Worm (Caenorhabditis elegans): ENCODE measurements around the gene lst-6.

lst-6 gene

ce11 chrII:7031137-7031697, 8.9 kb upstream of the lst-6 start:
- TF ChIP-seq T22C8.4 (GFP tag; IDR thresholded peaks at IDR 0.05), result no peak
- no peak for TF ChIP-seq ref-1 (GFP tag; conservative IDR thresholded peaks at IDR 0.05)
- TF ChIP-seq ztf-29 (GFP tag; IDR thresholded peaks at IDR 0.05), result no peak
- no peak for TF ChIP-seq klf-2 (GFP tag; conservative IDR thresholded peaks at IDR 0.05)
- TF ChIP-seq ztf-23 (GFP tag; IDR thresholded peaks at IDR 0.05), result no peak
- TF ChIP-seq med-1 (GFP tag; optimal IDR thresholded peaks at IDR 0.05; ENCODE audit: insufficient read depth), result no peak
- TF ChIP-seq cog-1 (tag; optimal IDR thresholded peaks at IDR 0.05), result no peak
- TF ChIP-seq flt-1 (GFP tag; IDR thresholded peaks at IDR 0.05), result no peak
- no peak for TF ChIP-seq tab-1 (GFP tag; IDR thresholded peaks at IDR 0.05)

ce11 chrII:7029524-7029923, 7.2 kb upstream of the lst-6 start:
- TF ChIP-seq T22C8.4 (GFP tag; IDR thresholded peaks at IDR 0.05), result no peak
- no peak for TF ChIP-seq cog-1 (tag; optimal IDR thresholded peaks at IDR 0.05)
- TF ChIP-seq med-1 (GFP tag; optimal IDR thresholded peaks at IDR 0.05; ENCODE audit: insufficient read depth), result no peak

- no peak for TF ChIP-seq med-1 (GFP tag; optimal IDR thresholded peaks at IDR 0.05; ENCODE audit: insufficient read depth)
- peak; percentile 4 for TF ChIP-seq cog-1 (tag; optimal IDR thresholded peaks at IDR 0.05)
These were observed 2.9 kb upstream of the lst-6 start, which contains the start of gene znf-598 for ce11 chrII:7024897-7025852. Gene znf-598, plus strand, starts transcription at chrII:7025802.

- TF ChIP-seq med-1 (GFP tag; optimal IDR thresholded peaks at IDR 0.05; ENCODE audit: insufficient read depth), result no peak
- no peak for TF ChIP-seq cog-1 (tag; optimal IDR thresholded peaks at IDR 0.05)
- TF ChIP-seq ztf-23 (GFP tag; IDR thresholded peaks at IDR 0.05), result no peak
- TF ChIP-seq tab-1 (GFP tag; IDR thresholded peaks at IDR 0.05), result no peak
- TF ChIP-seq flt-1 (GFP tag; IDR thresholded peaks at IDR 0.05), result no peak
- no peak for TF ChIP-seq ztf-29 (GFP tag; IDR thresholded peaks at IDR 0.05)
- TF ChIP-seq ref-1 (GFP tag; conservative IDR thresholded peaks at IDR 0.05), result no peak
These were observed 9.7 kb downstream of the lst-6 start, which contains the start of gene sqv-7 for ce11 chrII:7012592-7012991. Gene sqv-7, minus strand, starts transcription at chrII:7012692.

- TF ChIP-seq med-1 (GFP tag; optimal IDR thresholded peaks at IDR 0.05; ENCODE audit: insufficient read depth), result no peak
- peak; percentile 58; the same call in 1 of the 2 replicates for TF ChIP-seq klf-2 (GFP tag; conservative IDR thresholded peaks at IDR 0.05)
- TF ChIP-seq ztf-23 (GFP tag; IDR thresholded peaks at IDR 0.05), result peak; percentile 71; the same call in 1 of the 2 replicates
- peak; percentile 71; the same call in 1 of the 2 replicates for TF ChIP-seq flt-1 (GFP tag; IDR thresholded peaks at IDR 0.05)
- no peak for TF ChIP-seq ref-1 (GFP tag; conservative IDR thresholded peaks at IDR 0.05)
- TF ChIP-seq ztf-29 (GFP tag; IDR thresholded peaks at IDR 0.05), result no peak
These were observed 19.4 kb downstream of the lst-6 start for ce11 chrII:7002956-7003357.

- TF ChIP-seq ztf-23 (GFP tag; IDR thresholded peaks at IDR 0.05), result peak; percentile 89
- peak; percentile 98 for TF ChIP-seq flt-1 (GFP tag; IDR thresholded peaks at IDR 0.05)
- TF ChIP-seq med-1 (GFP tag; optimal IDR thresholded peaks at IDR 0.05; ENCODE audit: insufficient read depth), result peak; percentile 7
- peak; percentile 85 for TF ChIP-seq klf-2 (GFP tag; conservative IDR thresholded peaks at IDR 0.05)
- peak; percentile 93 for TF ChIP-seq ztf-29 (GFP tag; IDR thresholded peaks at IDR 0.05)
- TF ChIP-seq T22C8.4 (GFP tag; IDR thresholded peaks at IDR 0.05), result peak; percentile 88
- TF ChIP-seq tab-1 (GFP tag; IDR thresholded peaks at IDR 0.05), result peak; percentile 95
- peak; percentile 38 for TF ChIP-seq cog-1 (tag; optimal IDR thresholded peaks at IDR 0.05)
- peak; percentile 92 for TF ChIP-seq ref-1 (GFP tag; conservative IDR thresholded peaks at IDR 0.05)
These were observed 20.9 kb downstream of the lst-6 start for ce11 chrII:7001405-7001804.

- TF ChIP-seq ztf-23 (GFP tag; IDR thresholded peaks at IDR 0.05) (no peak), ref-1 (GFP tag; conservative IDR thresholded peaks at IDR 0.05) (no peak), ztf-29 (GFP tag; IDR thresholded peaks at IDR 0.05) (no peak), cog-1 (tag; optimal IDR thresholded peaks at IDR 0.05) (no peak), klf-2 (GFP tag; conservative IDR thresholded peaks at IDR 0.05) (no peak), T22C8.4 (GFP tag; IDR thresholded peaks at IDR 0.05) (no peak), flt-1 (GFP tag; IDR thresholded peaks at IDR 0.05) (no peak), tab-1 (GFP tag; IDR thresholded peaks at IDR 0.05) (no peak), med-1 (GFP tag; optimal IDR thresholded peaks at IDR 0.05; ENCODE audit: insufficient read depth) (no peak)
These were observed 26.7 kb downstream of the lst-6 start for ce11 chrII:6995583-6995982.

- no peak for TF ChIP-seq cog-1 (tag; optimal IDR thresholded peaks at IDR 0.05)
- no peak for TF ChIP-seq med-1 (GFP tag; optimal IDR thresholded peaks at IDR 0.05; ENCODE audit: insufficient read depth)
- no peak for TF ChIP-seq ref-1 (GFP tag; conservative IDR thresholded peaks at IDR 0.05)
These were observed 27.6 kb downstream of the lst-6 start, which contains the start of gene unc-104 for ce11 chrII:6994677-6995076. Gene unc-104, plus strand, starts transcription at chrII:6994987.

- no peak for TF ChIP-seq klf-2 (GFP tag; conservative IDR thresholded peaks at IDR 0.05)
- TF ChIP-seq cog-1 (tag; optimal IDR thresholded peaks at IDR 0.05), result no peak
- TF ChIP-seq flt-1 (GFP tag; IDR thresholded peaks at IDR 0.05), result no peak
- no peak for TF ChIP-seq ref-1 (GFP tag; conservative IDR thresholded peaks at IDR 0.05)
- TF ChIP-seq ztf-23 (GFP tag; IDR thresholded peaks at IDR 0.05), result no peak
- TF ChIP-seq T22C8.4 (GFP tag; IDR thresholded peaks at IDR 0.05), result no peak
These were observed 29.4 kb downstream of the lst-6 start for ce11 chrII:6992949-6993348.

ce11 chrII:6989830-6990287, 32.5 kb downstream of the lst-6 start, which contains the start of gene C15F1.1:
Gene C15F1.1, plus strand, starts transcription at chrII:6989880.
- TF ChIP-seq tab-1 (GFP tag; IDR thresholded peaks at IDR 0.05) (no peak), klf-2 (GFP tag; conservative IDR thresholded peaks at IDR 0.05) (no peak), ztf-23 (GFP tag; IDR thresholded peaks at IDR 0.05) (no peak), flt-1 (GFP tag; IDR thresholded peaks at IDR 0.05) (no peak), med-1 (GFP tag; optimal IDR thresholded peaks at IDR 0.05; ENCODE audit: insufficient read depth) (no peak), cog-1 (tag; optimal IDR thresholded peaks at IDR 0.05) (no peak), ztf-29 (GFP tag; IDR thresholded peaks at IDR 0.05) (no peak), T22C8.4 (GFP tag; IDR thresholded peaks at IDR 0.05) (no peak), ref-1 (GFP tag; conservative IDR thresholded peaks at IDR 0.05) (no peak)
